Comparison of ENCODE assay signal across 6 fruit fly cellular contexts in genomic region chr3L:3787595-3788151, dm6.
TF ChIP-seq lines count a peak whose summit lies in the region.

No protein-coding gene starts in this region.

- TF ChIP-seq CTCF in whole organism, embryonic (GFP tag; optimal IDR thresholded peaks at IDR 0.05; lab: Kevin White, UChicago) = no peak

TF ChIP-seq in whole organism, 6 proteins besides CTCF, POLR2A, EP300 and RAD21:
- TF ChIP-seq CG8478 (optimal IDR thresholded peaks at IDR 0.05; lab: Kevin White, UChicago) (no peak), pan (optimal IDR thresholded peaks at IDR 0.05; lab: Kevin White, UChicago) (peak; percentile 45)

TF ChIP-seq in whole organism, adult, 20 proteins besides CTCF, POLR2A, EP300 and RAD21:
- TF ChIP-seq pad (GFP tag; optimal IDR thresholded peaks at IDR 0.05; lab: Kevin White, UChicago) = no peak
- TF ChIP-seq Hr96 (GFP tag; optimal IDR thresholded peaks at IDR 0.05; lab: Kevin White, UChicago) = peak; percentile 54
- TF ChIP-seq Crg-1 (GFP tag; optimal IDR thresholded peaks at IDR 0.05; lab: Kevin White, UChicago) = peak; percentile 47
- no peak for TF ChIP-seq Clk (GFP tag; optimal IDR thresholded peaks at IDR 0.05; lab: Kevin White, UChicago)
- TF ChIP-seq CG11617 (GFP tag; optimal IDR thresholded peaks at IDR 0.05; lab: Kevin White, UChicago) = peak; percentile 23
- peak; percentile 58 for TF ChIP-seq cic (GFP tag; optimal IDR thresholded peaks at IDR 0.05; lab: Kevin White, UChicago)
- TF ChIP-seq CG1620 (GFP tag; optimal IDR thresholded peaks at IDR 0.05; lab: Kevin White, UChicago) = peak; percentile 25
- TF ChIP-seq CG14711 (tag; optimal IDR thresholded peaks at IDR 0.05; lab: Kevin White, UChicago) = no peak
- TF ChIP-seq cnc (optimal IDR thresholded peaks at IDR 0.05; lab: Kevin White, UChicago) = no peak
- TF ChIP-seq CG12768 (GFP tag; optimal IDR thresholded peaks at IDR 0.05; lab: Kevin White, UChicago) = peak; percentile 48
- TF ChIP-seq CG7101 (tag; optimal IDR thresholded peaks at IDR 0.05; lab: Kevin White, UChicago) = peak; percentile 56
- peak; percentile 43 for TF ChIP-seq bab1 (GFP tag; optimal IDR thresholded peaks at IDR 0.05; lab: Kevin White, UChicago)
- TF ChIP-seq toe (GFP tag; optimal IDR thresholded peaks at IDR 0.05; lab: Kevin White, UChicago) = no peak
- peak; percentile 48 for TF ChIP-seq CG33017 (tag; optimal IDR thresholded peaks at IDR 0.05; lab: Kevin White, UChicago)
- TF ChIP-seq kay (GFP tag; lab: Kevin White, UChicago; ENCODE audit: borderline replicate concordance) = peak; percentile 61
- TF ChIP-seq Mnt (GFP tag; optimal IDR thresholded peaks at IDR 0.05; lab: Kevin White, UChicago) = peak; percentile 63
- TF ChIP-seq tj (GFP tag; optimal IDR thresholded peaks at IDR 0.05; lab: Kevin White, UChicago) = peak; percentile 62

TF ChIP-seq in whole organism, embryonic, 481 proteins besides CTCF, POLR2A, EP300 and RAD21 (continues in another document):
- TF ChIP-seq gfzf (GFP tag; optimal IDR thresholded peaks at IDR 0.05; lab: Kevin White, UChicago) (peak; percentile 92), CG4617 (GFP tag; optimal IDR thresholded peaks at IDR 0.05; lab: Kevin White, UChicago; ENCODE audit: borderline replicate concordance) (peak; percentile 19), prd (optimal IDR thresholded peaks at IDR 0.05; lab: Kevin White, UChicago) (no peak), prd (GFP tag; IDR thresholded peaks at IDR 0.05; lab: Robert Waterston, UW) (0 out of 3 replicates have a peak, but pooled peaks have one; percentile 6), Sin3A (optimal IDR thresholded peaks at IDR 0.05; lab: Kevin White, UChicago) (peak; percentile 2), D19A (tag; optimal IDR thresholded peaks at IDR 0.05; lab: Kevin White, UChicago) (peak; percentile 0), Ssrp (tag; optimal IDR thresholded peaks at IDR 0.05; lab: Kevin White, UChicago) (no peak), Bgb (GFP tag; IDR thresholded peaks at IDR 0.05; lab: Robert Waterston, UW; ENCODE audit: partially characterized antibody) (peak; percentile 59; the same call in 1 of the 2 replicates), grau (tag; optimal IDR thresholded peaks at IDR 0.05; lab: Kevin White, UChicago) (peak; percentile 50), CG12769 (tag; optimal IDR thresholded peaks at IDR 0.05; lab: Kevin White, UChicago) (peak; percentile 40), Dref (GFP tag; IDR thresholded peaks at IDR 0.05; lab: Robert Waterston, UW) (no peak; the same call in 1 of the 2 replicates), BEAF-32 (GFP tag; optimal IDR thresholded peaks at IDR 0.05; lab: Kevin White, UChicago) (peak; percentile 48), CG4707 (GFP tag; optimal IDR thresholded peaks at IDR 0.05; lab: Kevin White, UChicago) (peak; percentile 43), CG6654 (GFP tag; optimal IDR thresholded peaks at IDR 0.05; lab: Kevin White, UChicago) (no peak), crp (GFP tag; optimal IDR thresholded peaks at IDR 0.05; lab: Kevin White, UChicago) (peak in 1 of 2 experiments; percentile 59), CG13624 (GFP tag; optimal IDR thresholded peaks at IDR 0.05; lab: Kevin White, UChicago) (peak; percentile 21), Dp (GFP tag; optimal IDR thresholded peaks at IDR 0.05; lab: Kevin White, UChicago) (peak; percentile 89)

TF ChIP-seq in whole organism, prepupa, 60 proteins besides CTCF, POLR2A, EP300 and RAD21 (continues in another document):
- peak; percentile 61 for TF ChIP-seq vri (GFP tag; optimal IDR thresholded peaks at IDR 0.05; lab: Kevin White, UChicago)
- TF ChIP-seq Smox (GFP tag; optimal IDR thresholded peaks at IDR 0.05; lab: Kevin White, UChicago) = peak; percentile 13
- no peak for TF ChIP-seq cyc (GFP tag; optimal IDR thresholded peaks at IDR 0.05; lab: Kevin White, UChicago)
- peak; percentile 12 for TF ChIP-seq achi (GFP tag; optimal IDR thresholded peaks at IDR 0.05; lab: Kevin White, UChicago)
- TF ChIP-seq CG10669 (GFP tag; optimal IDR thresholded peaks at IDR 0.05; lab: Kevin White, UChicago) = no peak
- TF ChIP-seq Ets21C (GFP tag; optimal IDR thresholded peaks at IDR 0.05; lab: Kevin White, UChicago) = no peak
- TF ChIP-seq CG3919 (GFP tag; optimal IDR thresholded peaks at IDR 0.05; lab: Kevin White, UChicago) = peak; percentile 52
- peak; percentile 17 for TF ChIP-seq Met (GFP tag; optimal IDR thresholded peaks at IDR 0.05; lab: Kevin White, UChicago)
- TF ChIP-seq CG11902 (GFP tag; optimal IDR thresholded peaks at IDR 0.05; lab: Kevin White, UChicago) = no peak
- TF ChIP-seq Eip93F (GFP tag; optimal IDR thresholded peaks at IDR 0.05; lab: Kevin White, UChicago) = no peak
- TF ChIP-seq svp (GFP tag; lab: Kevin White, UChicago) = no peak
- TF ChIP-seq fkh (GFP tag; optimal IDR thresholded peaks at IDR 0.05; lab: Kevin White, UChicago) = peak; percentile 32
- peak; percentile 72 for TF ChIP-seq CG6854 (GFP tag; optimal IDR thresholded peaks at IDR 0.05; lab: Kevin White, UChicago)
- peak; percentile 15 for TF ChIP-seq lz (GFP tag; optimal IDR thresholded peaks at IDR 0.05; lab: Kevin White, UChicago)
- TF ChIP-seq salr (GFP tag; optimal IDR thresholded peaks at IDR 0.05; lab: Kevin White, UChicago) = peak; percentile 10 to 39
- no peak for TF ChIP-seq CG31627 (GFP tag; optimal IDR thresholded peaks at IDR 0.05; lab: Kevin White, UChicago)
- TF ChIP-seq eg (GFP tag; IDR thresholded peaks at IDR 0.05; lab: Robert Waterston, UW) = peak; percentile 42; the same call in 1 of the 3 replicates
- TF ChIP-seq Sox102F (GFP tag; optimal IDR thresholded peaks at IDR 0.05; lab: Kevin White, UChicago) = peak; percentile 56
- TF ChIP-seq CG7368 (GFP tag; optimal IDR thresholded peaks at IDR 0.05; lab: Kevin White, UChicago) = no peak
- TF ChIP-seq Eip75B (GFP tag; optimal IDR thresholded peaks at IDR 0.05; lab: Kevin White, UChicago) = peak; percentile 22

TF ChIP-seq in whole organism, pupa, 21 proteins besides CTCF, POLR2A, EP300 and RAD21:
- TF ChIP-seq CG34367 (tag; optimal IDR thresholded peaks at IDR 0.05; lab: Kevin White, UChicago) (peak; percentile 22), CG12605 (GFP tag; IDR thresholded peaks at IDR 0.05; lab: Robert Waterston, UW) (peak; percentile 54), Ets98B (GFP tag; IDR thresholded peaks at IDR 0.05; lab: Robert Waterston, UW) (peak; percentile 42; the same call in 1 of the 2 replicates), CG8301 (tag; optimal IDR thresholded peaks at IDR 0.05; lab: Kevin White, UChicago) (peak; percentile 37), CG32121 (GFP tag; IDR thresholded peaks at IDR 0.05; lab: Robert Waterston, UW) (no peak), EcR (GFP tag; optimal IDR thresholded peaks at IDR 0.05; lab: Kevin White, UChicago) (peak; percentile 36), CG17806 (tag; optimal IDR thresholded peaks at IDR 0.05; lab: Kevin White, UChicago) (no peak), CG8159 (tag; optimal IDR thresholded peaks at IDR 0.05; lab: Kevin White, UChicago) (peak; percentile 38), Snoo (tag; optimal IDR thresholded peaks at IDR 0.05; lab: Kevin White, UChicago) (peak; percentile 33), CG15710 (tag; optimal IDR thresholded peaks at IDR 0.05; lab: Kevin White, UChicago) (peak; percentile 13), Pif1B (GFP tag; optimal IDR thresholded peaks at IDR 0.05; lab: Kevin White, UChicago) (peak; percentile 19), CG14655 (GFP tag; optimal IDR thresholded peaks at IDR 0.05; lab: Kevin White, UChicago) (peak; percentile 31), Pif1A (GFP tag; optimal IDR thresholded peaks at IDR 0.05; lab: Kevin White, UChicago) (peak; percentile 6), CG4496 (GFP tag; IDR thresholded peaks at IDR 0.05; lab: Robert Waterston, UW) (no peak; the same call in 2 of the 3 replicates), CG13204 (GFP tag; optimal IDR thresholded peaks at IDR 0.05; lab: Kevin White, UChicago) (peak; percentile 42), gl (tag; optimal IDR thresholded peaks at IDR 0.05; lab: Kevin White, UChicago) (peak; percentile 34)
TF ChIP-seq in whole organism, pupa: peak in this region for 13.

TF ChIP-seq in whole organism, wandering third instar larva, 38 proteins besides CTCF, POLR2A, EP300 and RAD21 (continues in another document):
- TF ChIP-seq usp (GFP tag; optimal IDR thresholded peaks at IDR 0.05; lab: Kevin White, UChicago) (no peak), Rel (GFP tag; optimal IDR thresholded peaks at IDR 0.05; lab: Kevin White, UChicago) (no peak), Rel (tag; optimal IDR thresholded peaks at IDR 0.05; lab: Kevin White, UChicago) (no peak), Abd-B (GFP tag; optimal IDR thresholded peaks at IDR 0.05; lab: Kevin White, UChicago) (no peak), Sp1 (GFP tag; optimal IDR thresholded peaks at IDR 0.05; lab: Kevin White, UChicago) (peak; percentile 46), tai (GFP tag; optimal IDR thresholded peaks at IDR 0.05; lab: Kevin White, UChicago) (no peak), jim (GFP tag; optimal IDR thresholded peaks at IDR 0.05; lab: Kevin White, UChicago) (no peak), sv (GFP tag; optimal IDR thresholded peaks at IDR 0.05; lab: Kevin White, UChicago) (no peak), dsf (GFP tag; optimal IDR thresholded peaks at IDR 0.05; lab: Kevin White, UChicago; ENCODE audit: borderline replicate concordance) (no peak), foxo (GFP tag; optimal IDR thresholded peaks at IDR 0.05; lab: Kevin White, UChicago) (peak in 1 of 2 experiments; percentile 14), ey (GFP tag; optimal IDR thresholded peaks at IDR 0.05; lab: Kevin White, UChicago) (no peak), lola (GFP tag; optimal IDR thresholded peaks at IDR 0.05; lab: Kevin White, UChicago) (no peak), dl (GFP tag; optimal IDR thresholded peaks at IDR 0.05; lab: Kevin White, UChicago; ENCODE audit: insufficient read depth in 1 of 2, partially characterized antibody in 2 of 2) (no peak), Jra (GFP tag; optimal IDR thresholded peaks at IDR 0.05; lab: Kevin White, UChicago) (no peak), brk (GFP tag; optimal IDR thresholded peaks at IDR 0.05; lab: Kevin White, UChicago) (no peak), dmrt93B (GFP tag; optimal IDR thresholded peaks at IDR 0.05; lab: Kevin White, UChicago) (no peak), sage (GFP tag; optimal IDR thresholded peaks at IDR 0.05; lab: Kevin White, UChicago) (no peak), Myc (optimal IDR thresholded peaks at IDR 0.05; lab: Kevin White, UChicago) (no peak), CG32264 (GFP tag; optimal IDR thresholded peaks at IDR 0.05; lab: Kevin White, UChicago) (no peak), HLH106 (tag; optimal IDR thresholded peaks at IDR 0.05; lab: Kevin White, UChicago) (no peak), woc (GFP tag; optimal IDR thresholded peaks at IDR 0.05; lab: Kevin White, UChicago) (no peak), N (GFP tag; optimal IDR thresholded peaks at IDR 0.05; lab: Kevin White, UChicago) (no peak), Hr78 (GFP tag; optimal IDR thresholded peaks at IDR 0.05; lab: Kevin White, UChicago) (no peak), GATAd (GFP tag; optimal IDR thresholded peaks at IDR 0.05; lab: Kevin White, UChicago) (no peak), br (GFP tag; optimal IDR thresholded peaks at IDR 0.05; lab: Kevin White, UChicago) (peak; percentile 44), CrebA (GFP tag; optimal IDR thresholded peaks at IDR 0.05; lab: Kevin White, UChicago; ENCODE audit: borderline replicate concordance) (no peak), OdsH (GFP tag; optimal IDR thresholded peaks at IDR 0.05; lab: Kevin White, UChicago) (no peak)
